Worm (Caenorhabditis elegans) whole organism, L2 larva: Measurements from ENCODE around the gene cal-7.

ENCODE experiments used
- ceh-82 ChIP-seq: fragments of 150-350 bp; optimal IDR thresholded peaks from 2 replicates; lab custom pipeline; 2014; ENCODE audit warnings: missing biosample characterization, missing genetic modification characterization
- fos-1 ChIP-seq: fragments of 150-350 bp; optimal IDR thresholded peaks from 2 replicates; lab custom pipeline; 2014; ENCODE audit warnings: missing biosample characterization, missing genetic modification characterization

- no peak for TF ChIP-seq fos-1
- TF ChIP-seq ceh-82 (tag; lab: Kevin White, UChicago): no peak
Observed at ce11 chrV:9690099-9690572, 43.8 kb upstream of the cal-7 start, which contains the start of gene rbx-1.
